Worm (Caenorhabditis elegans) whole organism, mixed stage, embryonic: ENCODE data around the gene fbxa-218.

ENCODE experiments used
- bed-3 ChIP-seq: fragments of 200-800 bp; sonication (Bioruptor generic); optimal IDR thresholded peaks from 3 replicates; lab custom pipeline; 2018; ENCODE audit warnings: mild to moderate bottlenecking, missing genetic modification characterization, moderate library complexity, missing compliant biosample characterization
- ces-1 ChIP-seq: fragments of 150-350 bp; optimal IDR thresholded peaks from 2 replicates; lab custom pipeline; 2014; ENCODE audit warnings: missing biosample characterization, missing genetic modification reagents, missing genetic modification characterization
- cnd-1 ChIP-seq: fragments of 200-800 bp; sonication (Bioruptor generic); optimal IDR thresholded peaks from 2 replicates; lab custom pipeline; 2018; ENCODE audit warnings: mild to moderate bottlenecking, missing genetic modification characterization, missing compliant biosample characterization
- drap-1 ChIP-seq: fragments of 200-800 bp; sonication (Bioruptor generic); optimal IDR thresholded peaks from 3 replicates; lab custom pipeline; 2018; ENCODE audit warnings: mild to moderate bottlenecking, missing genetic modification characterization, missing compliant biosample characterization
- hlh-1 ChIP-seq: fragments of 150-350 bp; optimal IDR thresholded peaks from 2 replicates; lab custom pipeline; 2014; ENCODE audit warnings: missing biosample characterization, missing genetic modification reagents, missing genetic modification characterization
- lsy-2 ChIP-seq: fragments of 150-350 bp; optimal IDR thresholded peaks from 2 replicates; lab custom pipeline; 2014; ENCODE audit warnings: missing biosample characterization, missing genetic modification characterization
- mep-1 ChIP-seq: fragments of 150-350 bp; optimal IDR thresholded peaks from 2 replicates; lab custom pipeline; 2017; ENCODE audit warnings: missing biosample characterization, missing genetic modification reagents, missing genetic modification characterization, inconsistent platforms
- nhr-12 ChIP-seq: fragments of 150-350 bp; optimal IDR thresholded peaks from 2 replicates; lab custom pipeline; 2014; ENCODE audit warnings: missing biosample characterization, missing genetic modification characterization
- nhr-76 ChIP-seq: sonication (generic microtip); optimal IDR thresholded peaks from 2 replicates; lab custom pipeline; 2017; ENCODE audit warnings: missing biosample characterization, missing genetic modification characterization
- sem-2 ChIP-seq: fragments of 200-800 bp; sonication (Bioruptor generic); optimal IDR thresholded peaks from 2 replicates; lab custom pipeline; 2018; ENCODE audit warnings: mild to moderate bottlenecking, missing genetic modification characterization, missing compliant biosample characterization
- snpc-4 ChIP-seq: fragments of 150-350 bp; optimal IDR thresholded peaks from 2 replicates; lab custom pipeline; 2014; ENCODE audit warnings: missing biosample characterization, missing genetic modification characterization
- unc-120 ChIP-seq: sonication (generic microtip); optimal IDR thresholded peaks from 2 replicates; lab custom pipeline; 2017; ENCODE audit warnings: missing genetic modification characterization, missing compliant biosample characterization; ENCODE audit not compliant: poor library complexity, severe bottlenecking
- unc-62 ChIP-seq: fragments of 150-350 bp; optimal IDR thresholded peaks from 2 replicates; lab custom pipeline; 2014; ENCODE audit warnings: missing biosample characterization, missing genetic modification reagents, missing genetic modification characterization
- ztf-11 ChIP-seq: fragments of 150-350 bp; optimal IDR thresholded peaks from 2 replicates; lab custom pipeline; 2014; ENCODE audit warnings: missing biosample characterization, missing genetic modification characterization

ce11 chrIII:12424663-12425062 lies 11.7 kb upstream of the fbxa-218 start:
- TF ChIP-seq snpc-4 (tag; lab: Kevin White, UChicago) (no peak), lsy-2 (no peak), mep-1 (tag; lab: Kevin White, UChicago) (no peak), drap-1 (GFP tag; lab: Kevin White, UChicago) (no peak), hlh-1 (tag; lab: Kevin White, UChicago) (no peak), ces-1 (no peak), nhr-76 (tag; lab: Kevin White, UChicago) (no peak), nhr-12 (tag; lab: Kevin White, UChicago) (no peak), unc-62 (GFP tag; lab: Kevin White, UChicago) (no peak), ztf-11 (tag; lab: Kevin White, UChicago) (no peak), sem-2 (GFP tag; lab: Kevin White, UChicago) (no peak), unc-120 (tag; lab: Kevin White, UChicago) (no peak), cnd-1 (no peak), bed-3 (GFP tag; lab: Kevin White, UChicago) (no peak)
